Fruit fly (Drosophila melanogaster) whole organism, pupa: ENCODE results near the gene Tim17a2.
A peak's percentile ranks its signal among the peaks of the same experiment; 100 is the strongest.

Experiments
- CG10348 ChIP-seq: fragments of 200-800 bp; sonication (Bioruptor generic); IDR thresholded peaks from 2 replicates; pipeline ENCODE4 v1.3.6; 2022; ENCODE audit warnings: missing biosample characterization, missing genetic modification characterization
- CG12605 ChIP-seq: fragments of 200-800 bp; sonication (Bioruptor generic); IDR thresholded peaks from 2 replicates; pipeline ENCODE4 v1.3.6; 2022; ENCODE audit warnings: missing biosample characterization, missing genetic modification characterization
- CG13204 ChIP-seq: fragments of 200-800 bp; sonication (Bioruptor generic); optimal IDR thresholded peaks from 2 replicates; lab custom pipeline; 2018; ENCODE audit warnings: missing biosample characterization, mild to moderate bottlenecking, missing genetic modification characterization, moderate library complexity
- CG14655 ChIP-seq: fragments of 200-800 bp; sonication (Bioruptor generic); optimal IDR thresholded peaks from 3 replicates; lab custom pipeline; 2017; ENCODE audit warnings: mild to moderate bottlenecking, missing biosample characterization, missing genetic modification reagents, missing genetic modification characterization
- CG15710 ChIP-seq: fragments of 200-800 bp; sonication (Bioruptor generic); optimal IDR thresholded peaks from 2 replicates; lab custom pipeline; 2018; ENCODE audit warnings: missing biosample characterization, mild to moderate bottlenecking, missing genetic modification characterization, moderate library complexity
- CG17806 ChIP-seq: fragments of 200-800 bp; sonication (Bioruptor generic); optimal IDR thresholded peaks from 2 replicates; lab custom pipeline; 2018; ENCODE audit warnings: missing biosample characterization, mild to moderate bottlenecking, missing genetic modification characterization, moderate library complexity
- CG32121 ChIP-seq: fragments of 200-800 bp; sonication (Bioruptor generic); IDR thresholded peaks from 2 replicates; pipeline ENCODE4 v1.3.6; 2022; ENCODE audit warnings: missing biosample characterization, missing genetic modification characterization
- CG34367 ChIP-seq: fragments of 200-800 bp; sonication (Bioruptor generic); optimal IDR thresholded peaks from 2 replicates; lab custom pipeline; 2018; ENCODE audit warnings: missing biosample characterization, mild to moderate bottlenecking, missing genetic modification characterization
- CG4496 ChIP-seq: fragments of 200-800 bp; sonication (Bioruptor generic); IDR thresholded peaks from 3 replicates; pipeline ENCODE4 v1.3.6; 2022; ENCODE audit warnings: missing biosample characterization, missing genetic modification characterization
- CG8159 ChIP-seq: fragments of 200-800 bp; sonication (Bioruptor generic); optimal IDR thresholded peaks from 3 replicates; lab custom pipeline; 2018; ENCODE audit warnings: missing biosample characterization, mild to moderate bottlenecking, missing genetic modification characterization, moderate library complexity
- CG8301 ChIP-seq: fragments of 200-800 bp; sonication (Bioruptor generic); optimal IDR thresholded peaks from 2 replicates; lab custom pipeline; 2018; ENCODE audit warnings: missing biosample characterization, mild to moderate bottlenecking, missing genetic modification characterization
- CG9948 ChIP-seq: fragments of 200-800 bp; sonication (Bioruptor generic); optimal IDR thresholded peaks from 2 replicates; lab custom pipeline; 2018; ENCODE audit warnings: missing biosample characterization, mild to moderate bottlenecking, missing genetic modification characterization, moderate library complexity
- D1 ChIP-seq: fragments of 200-800 bp; sonication (Bioruptor generic); optimal IDR thresholded peaks from 2 replicates; lab custom pipeline; 2018; ENCODE audit warnings: missing biosample characterization, mild to moderate bottlenecking, missing genetic modification characterization, moderate library complexity
- EcR ChIP-seq: fragments of 200-800 bp; sonication (Bioruptor generic); optimal IDR thresholded peaks from 3 replicates; lab custom pipeline; 2019; ENCODE audit warnings: missing biosample characterization, missing genetic modification characterization, mild to moderate bottlenecking, moderate library complexity, missing genetic modification reagents
- Ets98B ChIP-seq: fragments of 200-800 bp; sonication (Bioruptor generic); IDR thresholded peaks from 2 replicates; pipeline ENCODE4 v1.3.6; 2022; ENCODE audit warnings: missing biosample characterization, missing genetic modification characterization
- Pif1A ChIP-seq: fragments of 200-800 bp; sonication (Bioruptor generic); optimal IDR thresholded peaks from 3 replicates; lab custom pipeline; 2016; ENCODE audit warnings: missing biosample characterization, missing genetic modification characterization
- Pif1B ChIP-seq: fragments of 200-800 bp; sonication (Bioruptor generic); optimal IDR thresholded peaks from 3 replicates; lab custom pipeline; 2016; ENCODE audit warnings: missing biosample characterization, missing genetic modification characterization
- Snoo ChIP-seq: fragments of 200-800 bp; sonication (Bioruptor generic); optimal IDR thresholded peaks from 3 replicates; lab custom pipeline; 2017; ENCODE audit warnings: missing biosample characterization, mild to moderate bottlenecking, missing genetic modification characterization, inconsistent platforms
- fd96Ca ChIP-seq: fragments of 200-800 bp; sonication (Bioruptor generic); IDR thresholded peaks from 3 replicates; pipeline ENCODE4 v1.3.6; 2022; ENCODE audit warnings: missing biosample characterization, missing genetic modification characterization
- gl ChIP-seq: fragments of 200-800 bp; sonication (Bioruptor generic); optimal IDR thresholded peaks from 2 replicates; lab custom pipeline; 2018; ENCODE audit warnings: missing biosample characterization, mild to moderate bottlenecking, missing genetic modification characterization
- rn ChIP-seq: fragments of 200-800 bp; sonication (Bioruptor generic); IDR thresholded peaks from 2 replicates; pipeline ENCODE4 v1.3.6; 2022; ENCODE audit warnings: missing biosample characterization, missing genetic modification characterization

Gene Tim17a2

dm6 chr3R:5282755-5283359 is 20.4 kb upstream of the Tim17a2 start:
- peak; percentile 76 for TF ChIP-seq CG13204 (GFP tag; lab: Kevin White, UChicago)
- TF ChIP-seq CG12605 = peak; percentile 95
- peak; percentile 17 for TF ChIP-seq EcR (GFP tag; lab: Kevin White, UChicago)
- TF ChIP-seq fd96Ca (GFP tag; lab: Robert Waterston, UW) = peak; percentile 69; the same call in 1 of the 3 replicates
- no peak for TF ChIP-seq CG8301 (tag; lab: Kevin White, UChicago)
- TF ChIP-seq Ets98B (GFP tag; lab: Robert Waterston, UW) = peak; percentile 72
- TF ChIP-seq D1 = no peak
- TF ChIP-seq CG4496 = peak; percentile 74

- TF ChIP-seq CG10348 (GFP tag; lab: Robert Waterston, UW) (no peak), CG17806 (no peak), gl (tag; lab: Kevin White, UChicago) (no peak), CG12605 (peak; percentile 55), D1 (no peak), fd96Ca (GFP tag; lab: Robert Waterston, UW) (peak; percentile 49; the same call in 1 of the 3 replicates), Snoo (tag; lab: Kevin White, UChicago) (peak; percentile 33), CG8159 (tag; lab: Kevin White, UChicago) (no peak), EcR (GFP tag; lab: Kevin White, UChicago) (peak; percentile 63), CG32121 (GFP tag; lab: Robert Waterston, UW) (peak; percentile 33; the same call in 1 of the 2 replicates), Pif1A (GFP tag; lab: Kevin White, UChicago) (peak; percentile 34), CG14655 (no peak), Pif1B (no peak), CG9948 (no peak), CG15710 (tag; lab: Kevin White, UChicago) (no peak), CG34367 (no peak), CG4496 (peak; percentile 60; the same call in 2 of the 3 replicates), CG8301 (tag; lab: Kevin White, UChicago) (no peak), rn (no peak), Ets98B (GFP tag; lab: Robert Waterston, UW) (no peak; the same call in 1 of the 2 replicates), CG13204 (GFP tag; lab: Kevin White, UChicago) (peak; percentile 13)
Measured at dm6 chr3R:5281094-5281493, 18.6 kb upstream of the Tim17a2 start.

- TF ChIP-seq CG8159 (tag; lab: Kevin White, UChicago) (no peak), Pif1A (GFP tag; lab: Kevin White, UChicago) (no peak), CG32121 (GFP tag; lab: Robert Waterston, UW) (no peak), Pif1B (no peak), CG4496 (no peak), CG13204 (GFP tag; lab: Kevin White, UChicago) (no peak), Snoo (tag; lab: Kevin White, UChicago) (no peak), CG14655 (no peak), fd96Ca (GFP tag; lab: Robert Waterston, UW) (no peak), Ets98B (GFP tag; lab: Robert Waterston, UW) (no peak)
Measured at dm6 chr3R:5280380-5280779, 17.9 kb upstream of the Tim17a2 start.

- TF ChIP-seq Snoo (tag; lab: Kevin White, UChicago) (no peak), CG4496 (0 out of 3 replicates have a peak, but pooled peaks have one; percentile 32)
Measured at dm6 chr3R:5279609-5280164, 17.2 kb upstream of the Tim17a2 start.

dm6 chr3R:5278627-5279026 is 16.1 kb upstream of the Tim17a2 start:
- TF ChIP-seq CG34367 = no peak
- TF ChIP-seq CG14655 = no peak
- TF ChIP-seq Ets98B (GFP tag; lab: Robert Waterston, UW) = no peak
- no peak for TF ChIP-seq CG32121 (GFP tag; lab: Robert Waterston, UW)
- TF ChIP-seq CG12605 = no peak
- no peak for TF ChIP-seq CG17806
- TF ChIP-seq D1 = no peak
- TF ChIP-seq Pif1A (GFP tag; lab: Kevin White, UChicago) = no peak
- no peak for TF ChIP-seq CG8159 (tag; lab: Kevin White, UChicago)
- no peak for TF ChIP-seq fd96Ca (GFP tag; lab: Robert Waterston, UW)
- TF ChIP-seq CG9948 = no peak
- TF ChIP-seq CG4496 = no peak
- TF ChIP-seq gl (tag; lab: Kevin White, UChicago) = no peak
- TF ChIP-seq EcR (GFP tag; lab: Kevin White, UChicago) = no peak
- TF ChIP-seq, all 21 proteins: peak for 0

dm6 chr3R:5277735-5278134 is 15.2 kb upstream of the Tim17a2 start, which contains the start of gene CG31538:
CG31538 (minus strand) TSS chr3R:5277835.
- TF ChIP-seq CG8301 (tag; lab: Kevin White, UChicago) (no peak), CG32121 (GFP tag; lab: Robert Waterston, UW) (no peak), D1 (no peak), Snoo (tag; lab: Kevin White, UChicago) (no peak), rn (no peak), CG14655 (no peak), CG13204 (GFP tag; lab: Kevin White, UChicago) (no peak), Ets98B (GFP tag; lab: Robert Waterston, UW) (no peak), CG10348 (GFP tag; lab: Robert Waterston, UW) (no peak), CG9948 (no peak), CG17806 (no peak), EcR (GFP tag; lab: Kevin White, UChicago) (no peak), gl (tag; lab: Kevin White, UChicago) (no peak), CG8159 (tag; lab: Kevin White, UChicago) (no peak), Pif1A (GFP tag; lab: Kevin White, UChicago) (no peak), CG34367 (no peak)
